Worm (Caenorhabditis elegans) whole organism, L3 larva: ENCODE measurements around the gene srz-72.

ENCODE experiments used
- ama-1 ChIP-seq: fragments of 150-350 bp; optimal IDR thresholded peaks from 2 replicates; lab custom pipeline; 2018
- ceh-82 ChIP-seq: fragments of 150-350 bp; optimal IDR thresholded peaks from 2 replicates; lab custom pipeline; 2014; ENCODE audit warnings: missing biosample characterization, missing genetic modification characterization
- hmg-11 ChIP-seq: sonication (generic microtip); optimal IDR thresholded peaks from 2 replicates; lab custom pipeline; 2016; ENCODE audit warnings: missing genetic modification characterization, missing compliant biosample characterization
- mdl-1 ChIP-seq: fragments of 150-350 bp; optimal IDR thresholded peaks from 2 replicates; lab custom pipeline; 2014; ENCODE audit warnings: missing biosample characterization, missing genetic modification characterization
- nhr-23 ChIP-seq: fragments of 150-350 bp; optimal IDR thresholded peaks from 2 replicates; lab custom pipeline; 2014; ENCODE audit warnings: missing biosample characterization, missing genetic modification reagents, missing genetic modification characterization
- skn-1 ChIP-seq: fragments of 150-350 bp; optimal IDR thresholded peaks from 2 replicates; lab custom pipeline; 2014; ENCODE audit warnings: missing biosample characterization, missing genetic modification characterization
- snpc-4 ChIP-seq: fragments of 150-350 bp; optimal IDR thresholded peaks from 2 replicates; lab custom pipeline; 2014; ENCODE audit warnings: missing biosample characterization, missing genetic modification characterization
- zag-1 ChIP-seq: fragments of 150-350 bp; optimal IDR thresholded peaks from 2 replicates; lab custom pipeline; 2014; ENCODE audit warnings: missing biosample characterization, missing genetic modification characterization

- TF ChIP-seq snpc-4 (tag; lab: Kevin White, UChicago) (no peak), ceh-82 (tag; lab: Kevin White, UChicago) (no peak), mdl-1 (tag; lab: Kevin White, UChicago) (no peak), skn-1 (tag; lab: Kevin White, UChicago) (no peak), ama-1 (no peak), zag-1 (no peak), nhr-23 (tag; lab: Kevin White, UChicago) (no peak), hmg-11 (tag; lab: Kevin White, UChicago) (no peak)
Observed at ce11 chrIV:16323373-16323772, 24.4 kb downstream of the srz-72 start, which contains the start of gene srz-104.
